Worm (Caenorhabditis elegans): Measurements from ENCODE around the gene flh-3.

flh-3 gene

ce11 chrIV:9316068-9316681 is 46.3 kb downstream of the flh-3 start, which contains the start of the genes F49C12.9 and rpn-7 (continued):
- TF ChIP-seq ceh-31 (tag; optimal IDR thresholded peaks at IDR 0.05), result peak; percentile 64
- TF ChIP-seq lin-11 (tag; optimal IDR thresholded peaks at IDR 0.05), result peak; percentile 25
- peak; percentile 79 for TF ChIP-seq tbx-2 (tag; optimal IDR thresholded peaks at IDR 0.05)
- TF ChIP-seq unc-86 (tag; optimal IDR thresholded peaks at IDR 0.05), result peak; percentile 55
- peak; percentile 59 for TF ChIP-seq hlh-15 (tag; optimal IDR thresholded peaks at IDR 0.05)
- no peak for TF ChIP-seq pros-1 (tag; optimal IDR thresholded peaks at IDR 0.05)
- TF ChIP-seq madf-2 (tag; optimal IDR thresholded peaks at IDR 0.05), result no peak
- no peak for TF ChIP-seq pax-1 (tag; optimal IDR thresholded peaks at IDR 0.05)
- peak; percentile 42 for TF ChIP-seq rnt-1 (tag; optimal IDR thresholded peaks at IDR 0.05)
- TF ChIP-seq ceh-6 (GFP tag; optimal IDR thresholded peaks at IDR 0.05), result peak; percentile 64
- peak; percentile 0 for TF ChIP-seq ahr-1 (tag; optimal IDR thresholded peaks at IDR 0.05)
- no peak for TF ChIP-seq sox-4 (tag; optimal IDR thresholded peaks at IDR 0.05)
- TF ChIP-seq ceh-19 (GFP tag; optimal IDR thresholded peaks at IDR 0.05), result peak; percentile 60
- no peak for TF ChIP-seq sdc-2 (tag; optimal IDR thresholded peaks at IDR 0.05)
- TF ChIP-seq pha-2 (tag; optimal IDR thresholded peaks at IDR 0.05), result peak; percentile 42
- TF ChIP-seq syd-9 (tag; optimal IDR thresholded peaks at IDR 0.05), result peak; percentile 24
- no peak for TF ChIP-seq ama-1 (optimal IDR thresholded peaks at IDR 0.05)
- TF ChIP-seq dmd-4 (tag; optimal IDR thresholded peaks at IDR 0.05; ENCODE audit: borderline replicate concordance), result no peak
- TF ChIP-seq ttx-3 (tag; optimal IDR thresholded peaks at IDR 0.05), result peak; percentile 73
- TF ChIP-seq unc-42 (tag; optimal IDR thresholded peaks at IDR 0.05), result peak; percentile 65
- no peak for TF ChIP-seq ceh-22 (tag; optimal IDR thresholded peaks at IDR 0.05)
- TF ChIP-seq gmeb-2 (tag; optimal IDR thresholded peaks at IDR 0.05), result no peak

- TF ChIP-seq sox-2 (GFP tag; IDR thresholded peaks at IDR 0.05) (no peak), eyg-1 (tag; optimal IDR thresholded peaks at IDR 0.05) (no peak), fax-1 (tag; optimal IDR thresholded peaks at IDR 0.05) (no peak), fkh-10 (GFP tag; optimal IDR thresholded peaks at IDR 0.05) (no peak), nhr-11 (tag; optimal IDR thresholded peaks at IDR 0.05) (no peak), ceh-19 (GFP tag; optimal IDR thresholded peaks at IDR 0.05) (no peak)
Observed at ce11 chrIV:9318147-9318546, 48.3 kb downstream of the flh-3 start.

DNA sequence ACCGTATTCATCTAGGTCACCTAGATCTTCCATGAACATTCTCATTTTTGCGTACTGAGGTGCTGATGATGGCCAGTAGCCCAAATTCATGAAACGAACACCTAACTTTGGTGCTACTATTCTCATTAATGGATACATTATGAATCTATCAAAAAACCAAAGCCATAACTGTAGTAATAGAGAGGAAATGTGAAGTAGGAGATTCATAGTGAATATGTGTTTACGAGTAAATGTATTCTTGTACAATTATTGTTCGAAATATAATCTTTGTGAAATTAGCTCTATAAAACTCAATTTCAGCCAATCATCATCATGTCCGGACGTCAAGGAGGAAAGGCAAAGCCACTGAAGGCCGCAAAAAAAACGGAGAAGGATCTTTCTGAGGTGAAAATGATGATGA is 49.2 kb downstream of the flh-3 start, which contains the start of the genes F49C12.11 and nemt-1:
TSS of gene F49C12.11 (plus strand) at position 301 of the 400 bp plus-strand sequence.
TSS of gene nemt-1 (minus strand) at position 360 of the 400 bp plus-strand sequence.
- TF ChIP-seq lin-11 (tag; optimal IDR thresholded peaks at IDR 0.05) (no peak), pqm-1 (tag; optimal IDR thresholded peaks at IDR 0.05) (no peak), ceh-22 (tag; optimal IDR thresholded peaks at IDR 0.05) (no peak), zip-5 (tag; optimal IDR thresholded peaks at IDR 0.05) (no peak), pros-1 (tag; optimal IDR thresholded peaks at IDR 0.05) (no peak), fkh-10 (GFP tag; optimal IDR thresholded peaks at IDR 0.05) (no peak)

- no peak for TF ChIP-seq sdc-2 (tag; optimal IDR thresholded peaks at IDR 0.05)
- no peak for TF ChIP-seq lim-6 (tag; optimal IDR thresholded peaks at IDR 0.05)
- no peak for TF ChIP-seq ceh-2 (tag; optimal IDR thresholded peaks at IDR 0.05)
- TF ChIP-seq ceh-6 (GFP tag; optimal IDR thresholded peaks at IDR 0.05), result no peak
- no peak for TF ChIP-seq nhr-11 (tag; optimal IDR thresholded peaks at IDR 0.05)
- TF ChIP-seq ceh-22 (tag; optimal IDR thresholded peaks at IDR 0.05), result no peak
- no peak for TF ChIP-seq ceh-14 (tag; optimal IDR thresholded peaks at IDR 0.05)
- TF ChIP-seq tbx-7 (tag; optimal IDR thresholded peaks at IDR 0.05), result no peak
- TF ChIP-seq dmd-4 (tag; optimal IDR thresholded peaks at IDR 0.05; ENCODE audit: borderline replicate concordance), result no peak
- no peak for TF ChIP-seq pros-1 (tag; optimal IDR thresholded peaks at IDR 0.05)
- TF ChIP-seq Y22D7AL.16 (tag; optimal IDR thresholded peaks at IDR 0.05), result no peak
- no peak for TF ChIP-seq elt-4 (tag; optimal IDR thresholded peaks at IDR 0.05)
- TF ChIP-seq ceh-31 (tag; optimal IDR thresholded peaks at IDR 0.05), result no peak
Observed at ce11 chrIV:9320023-9320422, 50.1 kb downstream of the flh-3 start.

Measured in whole organism, late embryonic.